Worm (Caenorhabditis elegans): Measurements from ENCODE around the gene C09G5.14.

- TF ChIP-seq nhr-28 (tag; optimal IDR thresholded peaks at IDR 0.05) (no peak), hmg-1.1 (GFP tag; IDR thresholded peaks at IDR 0.05) (no peak), lin-39 (tag; optimal IDR thresholded peaks at IDR 0.05) (no peak), nhr-6 (tag; optimal IDR thresholded peaks at IDR 0.05) (no peak), dve-1 (tag; optimal IDR thresholded peaks at IDR 0.05; ENCODE audit: insufficient read depth) (no peak), Y105C5A.15 (GFP tag; IDR thresholded peaks at IDR 0.05) (no peak), unc-62 (GFP tag; optimal IDR thresholded peaks at IDR 0.05 in 1 of 2) (peak in 1 of 2 experiments; percentile 70), unc-62 (tag; optimal IDR thresholded peaks at IDR 0.05) (no peak)
These were observed 17.5 kb downstream of the C09G5.14 start for ce11 chrII:10705347-10705996.
